Fruit fly (Drosophila melanogaster) whole organism, embryonic: ENCODE data around the gene CG4020.

Source experiments
- Antp ChIP-seq: fragments of 200-800 bp; sonication (Bioruptor generic); optimal IDR thresholded peaks from 3 replicates; lab custom pipeline; 2016; ENCODE audit warnings: missing biosample characterization, missing genetic modification characterization
- CG10209 ChIP-seq: fragments of 200-800 bp; sonication (Bioruptor generic); optimal IDR thresholded peaks from 3 replicates; lab custom pipeline; 2017; ENCODE audit warnings: missing biosample characterization, mild to moderate bottlenecking, missing genetic modification characterization, missing genetic modification reagents
- CG10267 ChIP-seq: fragments of 200-800 bp; sonication (Bioruptor generic); optimal IDR thresholded peaks from 2 replicates; lab custom pipeline; 2018; ENCODE audit warnings: missing biosample characterization, mild to moderate bottlenecking, missing genetic modification characterization, moderate library complexity
- CG10543 ChIP-seq: fragments of 200-800 bp; sonication (Bioruptor generic); optimal IDR thresholded peaks from 3 replicates; lab custom pipeline; 2017; ENCODE audit warnings: missing biosample characterization, mild to moderate bottlenecking, missing genetic modification characterization, moderate library complexity
- CG11560 ChIP-seq: fragments of 200-800 bp; sonication (Bioruptor generic); IDR thresholded peaks from 3 replicates; pipeline ENCODE4 v1.3.6; 2022; ENCODE audit warnings: missing biosample characterization, missing genetic modification characterization
- CG12071 ChIP-seq: fragments of 200-800 bp; sonication (Bioruptor generic); optimal IDR thresholded peaks from 3 replicates; lab custom pipeline; 2018; ENCODE audit warnings: missing biosample characterization, mild to moderate bottlenecking, missing genetic modification characterization
- CG12744 ChIP-seq: fragments of 200-800 bp; sonication (Bioruptor generic); optimal IDR thresholded peaks from 2 replicates; lab custom pipeline; 2016; ENCODE audit warnings: missing biosample characterization, missing genetic modification characterization
- CG14050 ChIP-seq: fragments of 200-800 bp; sonication (Bioruptor generic); IDR thresholded peaks from 3 replicates; pipeline ENCODE4 v1.3.6; 2022; ENCODE audit warnings: missing biosample characterization, missing genetic modification characterization
- CG15011 ChIP-seq: fragments of 200-800 bp; sonication (Bioruptor generic); optimal IDR thresholded peaks from 3 replicates; lab custom pipeline; 2018; ENCODE audit warnings: missing biosample characterization, mild to moderate bottlenecking, missing genetic modification characterization
- CG15601 ChIP-seq: fragments of 200-800 bp; sonication (Bioruptor generic); optimal IDR thresholded peaks from 3 replicates; lab custom pipeline; 2019; ENCODE audit warnings: missing biosample characterization, mild to moderate bottlenecking, missing genetic modification characterization, moderate library complexity
- CG16863 ChIP-seq: fragments of 200-800 bp; sonication (Bioruptor generic); optimal IDR thresholded peaks from 3 replicates; lab custom pipeline; 2016; ENCODE audit warnings: missing biosample characterization, missing genetic modification characterization
- CG17829 ChIP-seq: fragments of 200-800 bp; optimal IDR thresholded peaks from 2 replicates; lab custom pipeline; 2019; ENCODE audit warnings: missing biosample characterization, mild to moderate bottlenecking, missing genetic modification characterization, moderate library complexity
- CG2202 ChIP-seq: fragments of 200-800 bp; sonication (Bioruptor generic); optimal IDR thresholded peaks from 2 replicates; lab custom pipeline; 2018; ENCODE audit warnings: missing biosample characterization, mild to moderate bottlenecking, missing genetic modification characterization
- CG3065 ChIP-seq: fragments of 200-800 bp; sonication (Bioruptor generic); optimal IDR thresholded peaks from 2 replicates; lab custom pipeline; 2016; ENCODE audit warnings: missing biosample characterization, missing genetic modification characterization
- CG31388 ChIP-seq: fragments of 200-800 bp; sonication (Bioruptor generic); optimal IDR thresholded peaks from 2 replicates; lab custom pipeline; 2016; ENCODE audit warnings: missing biosample characterization, missing genetic modification characterization
- CG33213 ChIP-seq: fragments of 200-800 bp; sonication (Bioruptor generic); optimal IDR thresholded peaks from 3 replicates; lab custom pipeline; 2016; ENCODE audit warnings: missing biosample characterization, missing genetic modification characterization
- CG34376 ChIP-seq: fragments of 200-800 bp; sonication (Bioruptor generic); optimal IDR thresholded peaks from 2 replicates; lab custom pipeline; 2018; ENCODE audit warnings: missing biosample characterization, mild to moderate bottlenecking, missing genetic modification characterization
- CG4328 ChIP-seq: fragments of 200-800 bp; sonication (Bioruptor generic); optimal IDR thresholded peaks from 3 replicates; lab custom pipeline; 2017; ENCODE audit warnings: missing biosample characterization, missing genetic modification reagents, missing genetic modification characterization
- CG6689 ChIP-seq: fragments of 200-800 bp; sonication (Bioruptor generic); IDR thresholded peaks from 2 replicates; pipeline ENCODE4 v1.3.6; 2022; ENCODE audit warnings: missing biosample characterization, missing genetic modification characterization
- CG7745 ChIP-seq: fragments of 200-800 bp; sonication (Bioruptor generic); optimal IDR thresholded peaks from 2 replicates; lab custom pipeline; 2018; ENCODE audit warnings: missing biosample characterization, mild to moderate bottlenecking, missing genetic modification characterization, moderate library complexity
- CG7786 ChIP-seq: fragments of 200-800 bp; sonication (Bioruptor generic); optimal IDR thresholded peaks from 2 replicates; lab custom pipeline; 2016; ENCODE audit warnings: missing biosample characterization, missing genetic modification characterization
- CG8388 ChIP-seq: fragments of 200-800 bp; sonication (Bioruptor generic); optimal IDR thresholded peaks from 2 replicates; lab custom pipeline; 2019; ENCODE audit warnings: missing biosample characterization, mild to moderate bottlenecking, missing genetic modification characterization, moderate library complexity
- CG9876 ChIP-seq: fragments of 200-800 bp; sonication (Bioruptor generic); optimal IDR thresholded peaks from 2 replicates; lab custom pipeline; 2016; ENCODE audit warnings: missing biosample characterization, missing genetic modification characterization
- Dref ChIP-seq: fragments of 200-800 bp; sonication (Bioruptor generic); IDR thresholded peaks from 2 replicates; pipeline ENCODE4 v1.3.6; 2022; ENCODE audit warnings: missing biosample characterization, missing genetic modification characterization
- HLH4C ChIP-seq: fragments of 200-800 bp; sonication (Bioruptor generic); IDR thresholded peaks from 3 replicates; pipeline ENCODE4 v1.3.6; 2022; ENCODE audit warnings: missing biosample characterization, missing genetic modification characterization; ENCODE audit not compliant: partially characterized antibody
- Hmx ChIP-seq: fragments of 200-800 bp; sonication (Bioruptor generic); optimal IDR thresholded peaks from 2 replicates; lab custom pipeline; 2016; ENCODE audit warnings: missing biosample characterization, missing genetic modification characterization
- Hr39 ChIP-seq: fragments of >200 bp; optimal IDR thresholded peaks from 2 replicates; lab custom pipeline; 2017
- Hr78 ChIP-seq, 2 experiments: fragments of 200-800 bp in 1 of 2; fragments of >200 bp in 1 of 2; sonication (Bioruptor generic) in 1 of 2; optimal IDR thresholded peaks; 2 replicates each; lab custom pipeline; 2017 to 2019; ENCODE audit warnings: missing biosample characterization in 2 of 2, missing genetic modification characterization in 2 of 2, mild to moderate bottlenecking in 1 of 2, moderate library complexity in 1 of 2
- Mad ChIP-seq: fragments of 200-800 bp; sonication (Bioruptor generic); optimal IDR thresholded peaks from 2 replicates; lab custom pipeline; 2016; ENCODE audit warnings: missing biosample characterization, missing genetic modification characterization
- Stat92E ChIP-seq, 3 experiments: fragments of >200 bp in 2 of 3; fragments of 200-800 bp in 1 of 3; sonication (Bioruptor generic) in 1 of 3; optimal IDR thresholded peaks; 2 replicates each; lab custom pipeline; 2017 to 2019; ENCODE audit warnings: missing biosample characterization in 3 of 3, missing genetic modification characterization in 3 of 3, mild to moderate bottlenecking in 1 of 3, moderate library complexity in 1 of 3
- cwo ChIP-seq: fragments of 200-800 bp; sonication (Bioruptor generic); optimal IDR thresholded peaks from 3 replicates; lab custom pipeline; 2017; ENCODE audit warnings: missing biosample characterization, missing genetic modification characterization, mild to moderate bottlenecking, moderate library complexity, missing genetic modification reagents
- emc ChIP-seq: fragments of 200-800 bp; sonication (Bioruptor generic); optimal IDR thresholded peaks from 2 replicates; lab custom pipeline; 2016; ENCODE audit warnings: missing biosample characterization, missing genetic modification characterization
- en ChIP-seq: fragments of 200-800 bp; sonication (Bioruptor generic); optimal IDR thresholded peaks from 2 replicates; lab custom pipeline; 2016; ENCODE audit warnings: missing biosample characterization, missing genetic modification characterization
- gce ChIP-seq: fragments of 200-800 bp; sonication (Bioruptor generic); IDR thresholded peaks from 3 replicates; pipeline ENCODE4 v1.3.6; 2022; ENCODE audit warnings: missing biosample characterization, missing genetic modification characterization
- gsb-n ChIP-seq: fragments of 200-800 bp; sonication (Bioruptor generic); optimal IDR thresholded peaks from 3 replicates; lab custom pipeline; 2018; ENCODE audit warnings: missing biosample characterization, mild to moderate bottlenecking, missing genetic modification characterization
- insv ChIP-seq, 2 experiments: fragments of 200-800 bp; sonication (Bioruptor generic); optimal IDR thresholded peaks; 3 replicates each; lab custom pipeline; 2016 to 2018; ENCODE audit warnings: missing biosample characterization in 2 of 2, missing genetic modification characterization in 2 of 2
- kay ChIP-seq: fragments of 200-800 bp; sonication (Bioruptor generic); optimal IDR thresholded peaks from 2 replicates; lab custom pipeline; 2016; ENCODE audit warnings: missing biosample characterization, missing genetic modification characterization
- kni ChIP-seq: fragments of 200-800 bp; sonication (Bioruptor generic); optimal IDR thresholded peaks from 3 replicates; lab custom pipeline; 2017; ENCODE audit warnings: mild to moderate bottlenecking, missing biosample characterization, missing genetic modification reagents, missing genetic modification characterization
- lmd ChIP-seq: fragments of 200-800 bp; sonication (Bioruptor generic); IDR thresholded peaks from 2 replicates; pipeline ENCODE4 v1.3.6; 2022; ENCODE audit warnings: missing biosample characterization, missing genetic modification characterization
- onecut ChIP-seq: fragments of 200-800 bp; sonication (Bioruptor generic); IDR thresholded peaks from 2 replicates; pipeline ENCODE4 v1.3.6; 2022; ENCODE audit warnings: missing biosample characterization, missing genetic modification characterization
- repo ChIP-seq: fragments of 200-800 bp; sonication (Bioruptor generic); optimal IDR thresholded peaks from 2 replicates; lab custom pipeline; 2016; ENCODE audit warnings: missing biosample characterization, missing genetic modification characterization
- shn ChIP-seq: fragments of 200-800 bp; sonication (Bioruptor generic); optimal IDR thresholded peaks from 3 replicates; lab custom pipeline; 2016; ENCODE audit warnings: missing biosample characterization, missing genetic modification characterization
- sisA ChIP-seq: fragments of 200-800 bp; sonication (Bioruptor generic); IDR thresholded peaks from 2 replicates; pipeline ENCODE4 v1.3.6; 2022; ENCODE audit warnings: missing biosample characterization, missing genetic modification characterization
- slou ChIP-seq: fragments of 200-800 bp; sonication (Bioruptor generic); optimal IDR thresholded peaks from 3 replicates; lab custom pipeline; 2016; ENCODE audit warnings: missing biosample characterization, missing genetic modification characterization
- trh ChIP-seq: fragments of 200-800 bp; sonication (Bioruptor generic); optimal IDR thresholded peaks from 2 replicates; lab custom pipeline; 2016; ENCODE audit warnings: missing biosample characterization, missing genetic modification characterization
- usp ChIP-seq: fragments of >200 bp; optimal IDR thresholded peaks from 2 replicates; lab custom pipeline; 2017; ENCODE audit warnings: missing biosample characterization, missing genetic modification characterization
- z ChIP-seq: fragments of 200-800 bp; sonication (Bioruptor generic); IDR thresholded peaks from 3 replicates; pipeline ENCODE4 v1.3.6; 2022; ENCODE audit warnings: missing biosample characterization, missing genetic modification characterization
- zen ChIP-seq: fragments of 200-800 bp; sonication (Bioruptor generic); optimal IDR thresholded peaks from 3 replicates; lab custom pipeline; 2018; ENCODE audit warnings: missing biosample characterization, mild to moderate bottlenecking, missing genetic modification characterization, moderate library complexity

Gene CG4020

DNA sequence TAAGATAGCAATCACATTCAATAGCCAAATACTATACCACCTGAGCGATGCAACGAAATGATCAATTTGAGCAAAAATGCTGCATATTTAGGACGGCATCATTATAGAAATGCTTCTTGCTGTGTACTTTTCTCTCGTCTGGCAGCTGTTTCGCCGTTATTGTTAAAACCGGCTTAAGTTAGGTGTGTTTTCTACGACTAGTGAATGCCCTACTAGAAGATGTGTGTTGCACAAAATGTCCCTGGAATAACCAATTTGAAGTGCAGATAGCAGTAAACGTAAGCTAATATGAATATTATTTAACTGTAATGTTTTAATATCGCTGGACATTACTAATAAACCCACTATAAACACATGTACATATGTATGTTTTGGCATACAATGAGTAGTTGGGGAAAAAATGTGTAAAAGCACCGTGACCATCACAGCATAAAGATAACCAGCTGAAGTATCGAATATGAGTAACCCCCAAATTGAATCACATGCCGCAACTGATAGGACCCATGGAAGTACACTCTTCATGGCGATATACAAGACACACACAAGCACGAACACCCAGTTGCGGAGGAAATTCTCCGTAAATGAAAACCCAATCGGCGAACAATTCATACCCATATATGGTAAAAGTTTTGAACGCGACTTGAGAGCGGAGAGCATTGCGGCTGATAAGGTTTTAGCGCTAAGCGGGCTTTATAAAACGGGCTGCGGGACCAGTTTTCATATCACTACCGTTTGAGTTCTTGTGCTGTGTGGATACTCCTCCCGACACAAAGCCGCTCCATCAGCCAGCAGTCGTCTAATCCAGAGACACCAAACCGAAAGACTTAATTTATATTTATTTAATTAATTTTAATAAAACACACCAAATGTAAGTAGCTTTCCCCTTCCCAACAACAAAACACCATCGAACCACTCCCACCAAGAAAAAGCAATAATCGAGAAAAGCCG lies 5.1 kb upstream of the CG4020 start, which contains the start of gene Act5C (continued):
- peak; percentile 95 for TF ChIP-seq CG33213 (GFP tag; lab: Kevin White, UChicago)
- peak; percentile 85 for TF ChIP-seq emc (GFP tag; lab: Kevin White, UChicago)
- TF ChIP-seq CG3065 = peak; percentile 85
- TF ChIP-seq onecut (GFP tag; lab: Robert Waterston, UW) = peak; percentile 93
- TF ChIP-seq en (GFP tag; lab: Kevin White, UChicago) = peak; percentile 90
- peak; percentile 92 for TF ChIP-seq sisA
- TF ChIP-seq CG12744 (GFP tag; lab: Kevin White, UChicago) = peak; percentile 87
- no peak for TF ChIP-seq usp (GFP tag; lab: Kevin White, UChicago)
- peak; percentile 96 for TF ChIP-seq Antp (GFP tag; lab: Kevin White, UChicago)
- no peak for TF ChIP-seq Dref (GFP tag; lab: Robert Waterston, UW)
- TF ChIP-seq CG11560 = peak; percentile 80
- peak; percentile 67 for TF ChIP-seq Hmx
- TF ChIP-seq CG15601 = peak; percentile 86

DNA sequence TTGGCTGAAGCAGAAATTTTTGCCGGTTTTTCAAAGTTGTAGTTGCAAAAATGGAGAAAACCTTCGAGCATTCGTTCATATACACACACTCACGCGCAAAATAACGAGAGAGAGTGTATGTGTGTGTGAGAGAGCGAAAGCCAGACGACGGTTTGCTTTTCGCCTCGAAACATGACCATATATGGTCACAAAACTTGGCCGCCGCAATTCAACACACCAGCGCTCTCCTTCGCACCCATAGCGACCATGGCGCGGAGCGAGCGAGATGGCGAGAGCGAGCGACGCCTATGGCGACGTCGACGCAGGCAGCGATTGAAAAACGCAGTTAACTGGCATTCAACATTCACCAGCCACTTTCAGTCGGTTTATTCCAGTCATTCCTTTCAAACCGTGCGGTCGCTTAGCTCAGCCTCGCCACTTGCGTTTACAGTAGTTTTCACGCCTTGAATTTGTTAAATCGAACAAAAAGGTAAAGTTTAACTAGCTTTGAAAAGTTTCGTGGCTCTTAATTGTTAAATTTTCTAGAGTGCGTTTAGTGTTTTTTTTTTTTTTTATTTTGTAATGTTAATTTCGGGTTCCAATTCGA lies 3.8 kb upstream of the CG4020 start:
- no peak for TF ChIP-seq gce (GFP tag; lab: Robert Waterston, UW)
- TF ChIP-seq kni (GFP tag; lab: Kevin White, UChicago) = peak; percentile 35
- TF ChIP-seq CG12071 (GFP tag; lab: Kevin White, UChicago) = no peak
- peak; percentile 17 for TF ChIP-seq CG10267
- no peak for TF ChIP-seq CG31388 (GFP tag; lab: Kevin White, UChicago)
- no peak for TF ChIP-seq CG6689
- peak; percentile 47 for TF ChIP-seq gsb-n (tag; lab: Kevin White, UChicago)
- TF ChIP-seq CG16863 (GFP tag; lab: Kevin White, UChicago) = no peak
- peak; percentile 5 for TF ChIP-seq zen (tag; lab: Kevin White, UChicago)
- no peak; the same call in 1 of the 2 replicates for TF ChIP-seq lmd (GFP tag; lab: Robert Waterston, UW)
- no peak for TF ChIP-seq HLH4C (GFP tag; lab: Robert Waterston, UW)
- TF ChIP-seq Hr39 (lab: Kevin White, UChicago) = no peak
- no peak for TF ChIP-seq slou
- peak; percentile 37 for TF ChIP-seq CG17829 (tag; lab: Kevin White, UChicago)
- TF ChIP-seq CG10209 (GFP tag; lab: Kevin White, UChicago) = peak; percentile 33
- no peak for TF ChIP-seq repo
- TF ChIP-seq CG34376 = peak; percentile 54
- no peak for TF ChIP-seq z (GFP tag; lab: Robert Waterston, UW)
- TF ChIP-seq CG15011 = no peak
- peak; percentile 25 for TF ChIP-seq CG7786 (GFP tag; lab: Kevin White, UChicago)
- TF ChIP-seq Stat92E (GFP tag; optimal IDR thresholded peaks at IDR 0.05; lab: Kevin White, UChicago) = peak in 1 of 3 experiments; percentile 4
- TF ChIP-seq insv (GFP tag; optimal IDR thresholded peaks at IDR 0.05; lab: Kevin White, UChicago) = peak in 1 of 2 experiments; percentile 37
- TF ChIP-seq shn = no peak
- no peak for TF ChIP-seq CG7745
- TF ChIP-seq Mad (GFP tag; lab: Kevin White, UChicago) = peak; percentile 40
- TF ChIP-seq trh (GFP tag; lab: Kevin White, UChicago) = no peak
- TF ChIP-seq CG14050 (GFP tag; lab: Robert Waterston, UW) = no peak
- TF ChIP-seq Hr78 (GFP tag; optimal IDR thresholded peaks at IDR 0.05; lab: Kevin White, UChicago) = no peak
- TF ChIP-seq CG4328 = no peak
- TF ChIP-seq cwo (GFP tag; lab: Kevin White, UChicago) = no peak
- TF ChIP-seq CG8388 (GFP tag; lab: Kevin White, UChicago) = no peak
- TF ChIP-seq kay (GFP tag; lab: Kevin White, UChicago) = no peak
- TF ChIP-seq CG9876 (GFP tag; lab: Kevin White, UChicago) = peak; percentile 29
- no peak for TF ChIP-seq CG2202
- peak; percentile 73 for TF ChIP-seq CG10543 (GFP tag; lab: Kevin White, UChicago)
